Fruit fly (Drosophila melanogaster): ENCODE measurements around the gene CG10336.

Gene CG10336

dm6 chr2L:18695404-18695804 is 6.1 kb downstream of the CG10336 start, which contains the start of the genes CG10383 and CG10338:
CG10383 (minus strand) TSS chr2L:18695602.
CG10338 (plus strand) TSS chr2L:18695664.
- peak; percentile 95 for TF ChIP-seq CG9609 (GFP tag; optimal IDR thresholded peaks at IDR 0.05)
- peak; percentile 94 for TF ChIP-seq jumu (GFP tag; optimal IDR thresholded peaks at IDR 0.05)
- peak; percentile 88 for TF ChIP-seq Ada2b (GFP tag; IDR thresholded peaks at IDR 0.05)
- peak; percentile 54 for TF ChIP-seq CG2875 (GFP tag; optimal IDR thresholded peaks at IDR 0.05)
- TF ChIP-seq CG10147 (GFP tag; optimal IDR thresholded peaks at IDR 0.05), result peak; percentile 70
- peak; percentile 68 for TF ChIP-seq CG6254 (GFP tag; optimal IDR thresholded peaks at IDR 0.05)
- TF ChIP-seq lab (GFP tag; optimal IDR thresholded peaks at IDR 0.05), result peak; percentile 94
- peak; percentile 58 for TF ChIP-seq CG12071 (GFP tag; optimal IDR thresholded peaks at IDR 0.05)
- peak; percentile 71 for TF ChIP-seq CG4282 (GFP tag; optimal IDR thresholded peaks at IDR 0.05)
- peak; percentile 94 for TF ChIP-seq Rfx (GFP tag; IDR thresholded peaks at IDR 0.05)
- TF ChIP-seq Nf-YB (GFP tag; optimal IDR thresholded peaks at IDR 0.05), result peak; percentile 56
- TF ChIP-seq CG4328 (GFP tag; optimal IDR thresholded peaks at IDR 0.05), result peak; percentile 61
- peak; percentile 62 for TF ChIP-seq Neu2 (GFP tag; optimal IDR thresholded peaks at IDR 0.05; ENCODE audit: borderline replicate concordance)
- TF ChIP-seq CG13424 (tag; optimal IDR thresholded peaks at IDR 0.05), result peak; percentile 77
- peak; percentile 75 for TF ChIP-seq hkb (optimal IDR thresholded peaks at IDR 0.05)
- peak; percentile 90 for TF ChIP-seq hkb (GFP tag; IDR thresholded peaks at IDR 0.05)
- TF ChIP-seq CG12769 (tag; optimal IDR thresholded peaks at IDR 0.05), result peak; percentile 93
- TF ChIP-seq NK7.1 (GFP tag; optimal IDR thresholded peaks at IDR 0.05), result peak; percentile 73
- peak; percentile 57 for TF ChIP-seq Dp (GFP tag; optimal IDR thresholded peaks at IDR 0.05)
- peak; percentile 86 for TF ChIP-seq ase (GFP tag; IDR thresholded peaks at IDR 0.05)
- peak; percentile 84 for TF ChIP-seq CG4424 (GFP tag; optimal IDR thresholded peaks at IDR 0.05)
- TF ChIP-seq wdn (GFP tag; IDR thresholded peaks at IDR 0.05), result peak; percentile 84
- peak; percentile 78 for TF ChIP-seq CG18011 (GFP tag; optimal IDR thresholded peaks at IDR 0.05)
- TF ChIP-seq CG7372 (GFP tag; IDR thresholded peaks at IDR 0.05), result peak; percentile 84
- peak; percentile 77 for TF ChIP-seq tin (GFP tag; optimal IDR thresholded peaks at IDR 0.05)
- TF ChIP-seq Med (GFP tag), result peak; percentile 99
- peak; percentile 84 for TF ChIP-seq Taf1 (GFP tag; IDR thresholded peaks at IDR 0.05)
- peak; percentile 59 for TF ChIP-seq odd (GFP tag; optimal IDR thresholded peaks at IDR 0.05)
- TF ChIP-seq tio (GFP tag; optimal IDR thresholded peaks at IDR 0.05), result peak; percentile 74
- peak; percentile 65; the same call in 2 of the 3 replicates for TF ChIP-seq CG17361 (GFP tag; IDR thresholded peaks at IDR 0.05)
- TF ChIP-seq Stat92E (GFP tag; optimal IDR thresholded peaks at IDR 0.05), result peak in 1 of 3 experiments; percentile 75
- peak; percentile 87 for TF ChIP-seq pho (GFP tag; optimal IDR thresholded peaks at IDR 0.05)
- peak; percentile 73 for TF ChIP-seq CG4404 (GFP tag; IDR thresholded peaks at IDR 0.05)
- no peak for TF ChIP-seq Tbp (GFP tag; optimal IDR thresholded peaks at IDR 0.05)
- TF ChIP-seq CG15073 (GFP tag; optimal IDR thresholded peaks at IDR 0.05), result no peak
- TF ChIP-seq slbo (GFP tag; IDR thresholded peaks at IDR 0.05), result peak; percentile 95
- TF ChIP-seq CG10979 (tag; optimal IDR thresholded peaks at IDR 0.05), result peak; percentile 64
- TF ChIP-seq CG6765 (GFP tag; optimal IDR thresholded peaks at IDR 0.05), result peak; percentile 27
- peak; percentile 81 for TF ChIP-seq Fer1 (GFP tag; optimal IDR thresholded peaks at IDR 0.05)
- TF ChIP-seq CG13287 (GFP tag; IDR thresholded peaks at IDR 0.05; ENCODE audit: partially characterized antibody), result peak; percentile 25; the same call in 1 of the 2 replicates
- TF ChIP-seq CG3065 (GFP tag; optimal IDR thresholded peaks at IDR 0.05), result peak; percentile 70
- TF ChIP-seq CG11085 (GFP tag; IDR thresholded peaks at IDR 0.05), result peak; percentile 83
- TF ChIP-seq slp2 (GFP tag; optimal IDR thresholded peaks at IDR 0.05), result peak; percentile 85
- TF ChIP-seq CG11696 (GFP tag; IDR thresholded peaks at IDR 0.05), result peak; percentile 69
- TF ChIP-seq Mrtf (GFP tag; IDR thresholded peaks at IDR 0.05), result peak; percentile 83
- TF ChIP-seq Bteb2 (GFP tag; optimal IDR thresholded peaks at IDR 0.05), result peak; percentile 86
- TF ChIP-seq CG14860 (GFP tag; IDR thresholded peaks at IDR 0.05; ENCODE audit: partially characterized antibody), result no peak
- peak; percentile 95 for TF ChIP-seq CG14441 (GFP tag; IDR thresholded peaks at IDR 0.05)
- peak; percentile 87 for TF ChIP-seq CG4617 (GFP tag; optimal IDR thresholded peaks at IDR 0.05; ENCODE audit: borderline replicate concordance)
- TF ChIP-seq mam (GFP tag; optimal IDR thresholded peaks at IDR 0.05), result peak; percentile 94
- TF ChIP-seq unc-4 (GFP tag; IDR thresholded peaks at IDR 0.05; ENCODE audit: partially characterized antibody), result peak; percentile 45; the same call in 1 of the 2 replicates
